Worm (Caenorhabditis elegans) whole organism, mixed stage, embryonic: ENCODE data around the gene F28A10.7.

ENCODE experiments used
- flh-1 ChIP-seq: fragments of 200-800 bp; sonication (Bioruptor generic); optimal IDR thresholded peaks from 2 replicates; lab custom pipeline; 2018; ENCODE audit warnings: mild to moderate bottlenecking, missing genetic modification characterization, moderate library complexity, missing compliant biosample characterization
- nhr-76 ChIP-seq: sonication (generic microtip); optimal IDR thresholded peaks from 2 replicates; lab custom pipeline; 2017; ENCODE audit warnings: missing biosample characterization, missing genetic modification characterization
- unc-62 ChIP-seq: fragments of 150-350 bp; optimal IDR thresholded peaks from 2 replicates; lab custom pipeline; 2014; ENCODE audit warnings: missing biosample characterization, missing genetic modification reagents, missing genetic modification characterization

DNA sequence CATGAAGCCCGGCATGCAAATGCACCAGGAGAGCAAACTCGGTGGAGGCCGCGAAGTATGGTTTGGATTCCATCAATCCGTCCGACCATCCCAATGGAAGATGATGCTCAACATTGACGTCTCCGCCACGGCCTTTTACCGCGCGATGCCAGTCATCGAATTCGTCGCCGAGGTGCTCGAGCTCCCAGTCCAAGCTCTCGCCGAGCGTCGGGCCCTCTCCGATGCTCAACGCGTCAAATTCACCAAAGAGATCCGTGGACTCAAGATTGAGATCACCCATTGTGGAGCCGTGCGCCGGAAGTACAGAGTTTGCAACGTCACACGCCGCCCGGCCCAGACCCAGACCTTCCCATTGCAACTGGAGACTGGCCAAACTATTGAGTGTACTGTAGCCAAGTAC is 30.2 kb upstream of the F28A10.7 start:
- TF ChIP-seq unc-62 (no peak), nhr-76 (no peak), flh-1 (GFP tag; lab: Kevin White, UChicago) (no peak)
